Fruit fly (Drosophila melanogaster): ENCODE measurements around the gene santa-maria.
A peak's percentile ranks its signal among the peaks of the same experiment; 100 is the strongest.

Gene santa-maria

DNA sequence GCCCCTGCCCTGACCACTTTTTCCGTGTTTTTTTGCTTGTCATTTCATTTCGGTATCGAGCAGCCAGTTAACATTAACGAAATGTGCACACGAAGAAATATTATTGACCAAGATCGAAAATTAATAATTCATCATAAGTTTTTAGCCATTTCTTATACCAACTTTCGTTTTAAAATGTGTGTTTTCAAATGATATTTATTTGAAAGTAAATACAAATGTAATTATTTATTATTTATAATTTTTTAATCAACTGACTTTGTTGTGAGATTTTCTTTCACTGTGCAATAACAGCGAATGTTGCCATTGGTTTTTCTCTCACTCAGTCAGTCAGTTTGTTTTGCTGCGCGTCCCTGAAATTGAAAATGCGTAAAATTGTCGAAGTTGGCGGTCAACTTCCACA, 55.2 kb downstream of the santa-maria start (continued):
- peak; percentile 72 for TF ChIP-seq Hmr (GFP tag; optimal IDR thresholded peaks at IDR 0.05)
- peak; percentile 81 for TF ChIP-seq unpg (GFP tag; optimal IDR thresholded peaks at IDR 0.05)
- TF ChIP-seq bsh (GFP tag; optimal IDR thresholded peaks at IDR 0.05), result peak in 1 of 2 experiments; percentile 44
- TF ChIP-seq salm (tag; optimal IDR thresholded peaks at IDR 0.05), result peak; percentile 46
- peak; percentile 27 for TF ChIP-seq CG2120 (GFP tag; optimal IDR thresholded peaks at IDR 0.05)
- TF ChIP-seq CG10267 (tag; optimal IDR thresholded peaks at IDR 0.05), result peak; percentile 48
- TF ChIP-seq toy (GFP tag; IDR thresholded peaks at IDR 0.05), result no peak
- TF ChIP-seq D (optimal IDR thresholded peaks at IDR 0.05), result no peak
- TF ChIP-seq D (GFP tag; optimal IDR thresholded peaks at IDR 0.05), result peak; percentile 23
- TF ChIP-seq Hr51 (GFP tag; optimal IDR thresholded peaks at IDR 0.05), result peak in 1 of 2 experiments; percentile 90
- TF ChIP-seq zfh1 (GFP tag; IDR thresholded peaks at IDR 0.05), result 0 out of 3 replicates have a peak, but pooled peaks have one; percentile 25
- TF ChIP-seq prd (optimal IDR thresholded peaks at IDR 0.05), result no peak
- peak; percentile 57; the same call in 1 of the 3 replicates for TF ChIP-seq prd (GFP tag; IDR thresholded peaks at IDR 0.05)
- TF ChIP-seq CG8924 (tag; optimal IDR thresholded peaks at IDR 0.05), result peak; percentile 68
- TF ChIP-seq rib (GFP tag; IDR thresholded peaks at IDR 0.05), result peak; percentile 12; the same call in 1 of the 2 replicates
- TF ChIP-seq Aef1 (GFP tag; IDR thresholded peaks at IDR 0.05), result peak; percentile 52; the same call in 2 of the 3 replicates
- TF ChIP-seq org-1 (GFP tag; optimal IDR thresholded peaks at IDR 0.05), result peak; percentile 38
- no peak for TF ChIP-seq ERR (GFP tag; optimal IDR thresholded peaks at IDR 0.05)
- 0 out of 2 replicates have a peak, but pooled peaks have one; percentile 35 for TF ChIP-seq Nf-YA (GFP tag; IDR thresholded peaks at IDR 0.05)
- no peak for TF ChIP-seq cg (GFP tag; optimal IDR thresholded peaks at IDR 0.05)
- TF ChIP-seq pan (optimal IDR thresholded peaks at IDR 0.05), result no peak
- peak in 1 of 2 experiments; percentile 53 for TF ChIP-seq pan (GFP tag; optimal IDR thresholded peaks at IDR 0.05 in 1 of 2, IDR thresholded peaks at IDR 0.05 in 1 of 2)
- no peak for TF ChIP-seq CG12236 (GFP tag; optimal IDR thresholded peaks at IDR 0.05)
- TF ChIP-seq Ptx1 (GFP tag; IDR thresholded peaks at IDR 0.05), result peak; percentile 83
- TF ChIP-seq ind (GFP tag; optimal IDR thresholded peaks at IDR 0.05), result peak; percentile 49
- 0 out of 3 replicates have a peak, but pooled peaks have one; percentile 41 for TF ChIP-seq ci (GFP tag; IDR thresholded peaks at IDR 0.05)
- 0 out of 2 replicates have a peak, but pooled peaks have one; percentile 14 for TF ChIP-seq CG43689 (GFP tag; IDR thresholded peaks at IDR 0.05)
- no peak for TF ChIP-seq hth (optimal IDR thresholded peaks at IDR 0.05)
- TF ChIP-seq CG31441 (GFP tag; IDR thresholded peaks at IDR 0.05), result peak; percentile 77
- no peak for TF ChIP-seq ash1 (GFP tag; optimal IDR thresholded peaks at IDR 0.05)
- peak; percentile 14 for TF ChIP-seq CG18476 (GFP tag; optimal IDR thresholded peaks at IDR 0.05)
- TF ChIP-seq seq (GFP tag; IDR thresholded peaks at IDR 0.05), result peak; percentile 60
- peak; percentile 45 for TF ChIP-seq CG14441 (GFP tag; IDR thresholded peaks at IDR 0.05)
- TF ChIP-seq gsb-n (tag; optimal IDR thresholded peaks at IDR 0.05), result peak; percentile 65
- no peak for TF ChIP-seq CG17802 (tag; optimal IDR thresholded peaks at IDR 0.05)
- no peak for TF ChIP-seq ro (GFP tag; IDR thresholded peaks at IDR 0.05)
- peak; percentile 23 for TF ChIP-seq sug (tag; optimal IDR thresholded peaks at IDR 0.05)
- TF ChIP-seq CG4730 (GFP tag; IDR thresholded peaks at IDR 0.05), result peak; percentile 26; the same call in 1 of the 2 replicates
- TF ChIP-seq CG10979 (tag; optimal IDR thresholded peaks at IDR 0.05), result peak; percentile 44
- no peak for TF ChIP-seq CG10462 (GFP tag; optimal IDR thresholded peaks at IDR 0.05)
- peak; percentile 57; the same call in 1 of the 3 replicates for TF ChIP-seq CG11695 (GFP tag; IDR thresholded peaks at IDR 0.05)
- no peak for TF ChIP-seq CrebB (tag; optimal IDR thresholded peaks at IDR 0.05)
- peak; percentile 50 for TF ChIP-seq bcd (GFP tag; optimal IDR thresholded peaks at IDR 0.05)
- peak; percentile 68 for TF ChIP-seq CG17359 (tag; optimal IDR thresholded peaks at IDR 0.05)
- no peak for TF ChIP-seq amos (GFP tag; IDR thresholded peaks at IDR 0.05; ENCODE audit: partially characterized antibody)
- TF ChIP-seq bbx (GFP tag; IDR thresholded peaks at IDR 0.05; ENCODE audit: partially characterized antibody), result no peak
- TF ChIP-seq CG8281 (tag; optimal IDR thresholded peaks at IDR 0.05), result no peak
- TF ChIP-seq NfI (GFP tag; optimal IDR thresholded peaks at IDR 0.05), result peak; percentile 59
- no peak for TF ChIP-seq CG18764 (GFP tag; optimal IDR thresholded peaks at IDR 0.05)
- TF ChIP-seq oc (tag; optimal IDR thresholded peaks at IDR 0.05), result peak; percentile 52
- TF ChIP-seq esg (GFP tag; conservative IDR thresholded peaks at IDR 0.05), result 0 out of 2 replicates have a peak, but pooled peaks have one; percentile 33
